Fruit fly (Drosophila melanogaster) whole organism, wandering third instar larva: ENCODE measurements around the gene CG9328.
A peak's percentile ranks its signal among the peaks of the same experiment; 100 is the strongest.

Experiments used
- CG32264 ChIP-seq: fragments of 200-800 bp; sonication (Bioruptor generic); optimal IDR thresholded peaks from 2 replicates; lab custom pipeline; 2016; ENCODE audit warnings: missing biosample characterization, missing genetic modification characterization
- CG9705 ChIP-seq: fragments of 200-800 bp; sonication (Bioruptor generic); optimal IDR thresholded peaks from 2 replicates; lab custom pipeline; 2018; ENCODE audit warnings: missing biosample characterization, mild to moderate bottlenecking, missing genetic modification characterization
- CrebA ChIP-seq: fragments of 200-800 bp; sonication (Bioruptor generic); optimal IDR thresholded peaks from 2 replicates; lab custom pipeline; 2016; ENCODE audit warnings: missing biosample characterization, mild to moderate bottlenecking, missing genetic modification characterization, borderline replicate concordance
- Dif ChIP-seq: fragments of 200-275, 200-300 bp; sonication (Bioruptor generic); optimal IDR thresholded peaks from 2 replicates; lab custom pipeline; 2018; ENCODE audit warnings: missing biosample characterization, missing genetic modification characterization; ENCODE audit not compliant: partially characterized antibody
- GATAd ChIP-seq: sonication (Bioruptor generic); optimal IDR thresholded peaks from 2 replicates; lab custom pipeline; 2016; ENCODE audit warnings: missing biosample characterization, missing genetic modification characterization
- HLH106 ChIP-seq: fragments of 200-800 bp; optimal IDR thresholded peaks from 3 replicates; lab custom pipeline; 2019; ENCODE audit warnings: missing biosample characterization, mild to moderate bottlenecking, missing genetic modification characterization, moderate library complexity
- Hnf4 ChIP-seq: fragments of 200-800 bp; sonication (Bioruptor generic); optimal IDR thresholded peaks from 2 replicates; lab custom pipeline; 2016; ENCODE audit warnings: missing biosample characterization, mild to moderate bottlenecking, missing genetic modification characterization
- Hr78 ChIP-seq: fragments of >200 bp; optimal IDR thresholded peaks from 2 replicates; lab custom pipeline; 2017; ENCODE audit warnings: missing biosample characterization, missing genetic modification characterization
- Hr83 ChIP-seq: fragments of 200-300 bp; sonication (Bioruptor generic); optimal IDR thresholded peaks from 2 replicates; lab custom pipeline; 2016; ENCODE audit warnings: missing biosample characterization, mild to moderate bottlenecking, missing genetic modification characterization, moderate library complexity; ENCODE audit not compliant: poor library complexity, severe bottlenecking
- Jra ChIP-seq: sonication (Bioruptor generic); optimal IDR thresholded peaks from 2 replicates; lab custom pipeline; 2016; ENCODE audit warnings: missing biosample characterization, missing genetic modification characterization
- Myc ChIP-seq: fragments of >200 bp; optimal IDR thresholded peaks from 2 replicates; lab custom pipeline; 2017
- N ChIP-seq: fragments of >200 bp; optimal IDR thresholded peaks from 2 replicates; lab custom pipeline; 2018; ENCODE audit warnings: missing biosample characterization, missing external identifiers, missing genetic modification characterization
- OdsH ChIP-seq: fragments of 200-800 bp; sonication (Bioruptor generic); optimal IDR thresholded peaks from 2 replicates; lab custom pipeline; 2016; ENCODE audit warnings: missing biosample characterization, mild to moderate bottlenecking, missing genetic modification characterization
- Rel ChIP-seq, 2 experiments: fragments of 200-800 bp; sonication (Bioruptor generic) in 1 of 2; optimal IDR thresholded peaks; 2 replicates in 1 of 2; 3 replicates in 1 of 2; lab custom pipeline; 2016 to 2019; ENCODE audit warnings: mild to moderate bottlenecking in 2 of 2, missing biosample characterization in 2 of 2, missing genetic modification characterization in 2 of 2, moderate library complexity in 1 of 2
- Sp1 ChIP-seq: fragments of 200-800 bp; sonication (Bioruptor generic); optimal IDR thresholded peaks from 3 replicates; lab custom pipeline; 2019; ENCODE audit warnings: missing biosample characterization, mild to moderate bottlenecking, missing genetic modification characterization, moderate library complexity
- Vsx2 ChIP-seq: fragments of 200-300, 225-300 bp; sonication (Bioruptor generic); optimal IDR thresholded peaks from 2 replicates; lab custom pipeline; 2018; ENCODE audit warnings: missing biosample characterization, missing genetic modification characterization; ENCODE audit not compliant: partially characterized antibody
- br ChIP-seq: fragments of 200-800 bp; sonication (Bioruptor generic); optimal IDR thresholded peaks from 2 replicates; lab custom pipeline; 2016; ENCODE audit warnings: missing biosample characterization, missing genetic modification characterization
- brk ChIP-seq: fragments of 200-800 bp; sonication (Bioruptor generic); optimal IDR thresholded peaks from 2 replicates; lab custom pipeline; 2016; ENCODE audit warnings: missing biosample characterization, mild to moderate bottlenecking, missing genetic modification characterization
- dl ChIP-seq, 2 experiments: fragments of 175-275, 200-275 bp in 1 of 2; fragments of 200-275 bp in 1 of 2; sonication (Bioruptor generic); optimal IDR thresholded peaks; lab custom pipeline; 2018; ENCODE audit warnings: mild to moderate bottlenecking in 2 of 2, missing biosample characterization in 2 of 2, missing genetic modification characterization in 2 of 2, moderate library complexity in 2 of 2; ENCODE audit not compliant: partially characterized antibody in 2 of 2, insufficient read depth in 1 of 2
- dsf ChIP-seq: sonication (Bioruptor generic); optimal IDR thresholded peaks from 2 replicates; lab custom pipeline; 2016; ENCODE audit warnings: missing biosample characterization, missing genetic modification characterization, borderline replicate concordance
- fru ChIP-seq: fragments of 200-800 bp; sonication (Bioruptor generic); optimal IDR thresholded peaks from 3 replicates; lab custom pipeline; 2016; ENCODE audit warnings: missing biosample characterization, mild to moderate bottlenecking, missing genetic modification characterization
- h ChIP-seq: fragments of 200-800 bp; sonication (Bioruptor generic); optimal IDR thresholded peaks from 3 replicates; lab custom pipeline; 2016; ENCODE audit warnings: missing biosample characterization, mild to moderate bottlenecking, missing genetic modification characterization
- jim ChIP-seq: fragments of 175-275, 200-325 bp; sonication (Bioruptor generic); optimal IDR thresholded peaks from 2 replicates; lab custom pipeline; 2016; ENCODE audit warnings: missing biosample characterization, mild to moderate bottlenecking, missing genetic modification characterization
- lola ChIP-seq: fragments of >200 bp; optimal IDR thresholded peaks from 2 replicates; lab custom pipeline; 2017; ENCODE audit warnings: missing biosample characterization, missing genetic modification characterization
- pan ChIP-seq: fragments of >200 bp; optimal IDR thresholded peaks from 2 replicates; lab custom pipeline; 2017
- psq ChIP-seq: fragments of 200-800 bp; sonication (Bioruptor generic); optimal IDR thresholded peaks from 3 replicates; lab custom pipeline; 2017; ENCODE audit warnings: missing biosample characterization, mild to moderate bottlenecking, missing genetic modification characterization, moderate library complexity
- rgr ChIP-seq: fragments of 200-800 bp; sonication (Bioruptor generic); optimal IDR thresholded peaks from 3 replicates; lab custom pipeline; 2016; ENCODE audit warnings: missing biosample characterization, mild to moderate bottlenecking, missing genetic modification characterization
- sage ChIP-seq: fragments of 200-800 bp; sonication (Bioruptor generic); optimal IDR thresholded peaks from 2 replicates; lab custom pipeline; 2016; ENCODE audit warnings: missing biosample characterization, mild to moderate bottlenecking, missing genetic modification characterization
- woc ChIP-seq: sonication (Bioruptor generic); optimal IDR thresholded peaks from 2 replicates; lab custom pipeline; 2016; ENCODE audit warnings: missing biosample characterization, mild to moderate bottlenecking, missing genetic modification characterization

The CG9328 gene

dm6 chr2L:20788050-20788449, 9.5 kb upstream of the CG9328 start:
- no peak for TF ChIP-seq HLH106
- no peak for TF ChIP-seq psq (GFP tag; lab: Kevin White, UChicago)
- no peak for TF ChIP-seq Hr78 (GFP tag; lab: Kevin White, UChicago)
- no peak for TF ChIP-seq N (GFP tag; lab: Kevin White, UChicago)
- TF ChIP-seq, all 38 proteins: peak for 0

- no peak for TF ChIP-seq N (GFP tag; lab: Kevin White, UChicago)
- no peak for TF ChIP-seq dl (GFP tag; optimal IDR thresholded peaks at IDR 0.05; lab: Kevin White, UChicago; ENCODE audit: insufficient read depth in 1 of 2, partially characterized antibody in 2 of 2)
- TF ChIP-seq rgr (GFP tag; lab: Kevin White, UChicago), result no peak
- no peak for TF ChIP-seq lola (GFP tag; lab: Kevin White, UChicago)
- no peak for TF ChIP-seq dsf (GFP tag; lab: Kevin White, UChicago)
- TF ChIP-seq Vsx2, result no peak
- TF ChIP-seq br (GFP tag; lab: Kevin White, UChicago), result no peak
Measured at dm6 chr2L:20792521-20792920, 5.0 kb upstream of the CG9328 start.

- TF ChIP-seq CrebA (GFP tag; lab: Kevin White, UChicago), result no peak
- TF ChIP-seq CG32264, result no peak
- no peak for TF ChIP-seq N (GFP tag; lab: Kevin White, UChicago)
- no peak for TF ChIP-seq Dif (GFP tag; lab: Kevin White, UChicago)
- TF ChIP-seq, all 38 proteins: peak for 0
Measured at dm6 chr2L:20792988-20793544, 4.4 kb upstream of the CG9328 start.

dm6 chr2L:20793881-20794280, 3.6 kb upstream of the CG9328 start:
- TF ChIP-seq Rel (GFP tag; optimal IDR thresholded peaks at IDR 0.05; lab: Kevin White, UChicago) (peak; percentile 2), Rel (tag; optimal IDR thresholded peaks at IDR 0.05; lab: Kevin White, UChicago) (peak; percentile 20), Sp1 (GFP tag; lab: Kevin White, UChicago) (peak; percentile 20), br (GFP tag; lab: Kevin White, UChicago) (peak; percentile 38), woc (no peak), GATAd (GFP tag; lab: Kevin White, UChicago) (no peak), dsf (GFP tag; lab: Kevin White, UChicago) (no peak), h (peak; percentile 7), brk (GFP tag; lab: Kevin White, UChicago) (no peak), Dif (GFP tag; lab: Kevin White, UChicago) (peak; percentile 74), Hr83 (GFP tag; lab: Kevin White, UChicago) (peak; percentile 91), jim (peak; percentile 56), fru (peak; percentile 63), OdsH (no peak), Hnf4 (GFP tag; lab: Kevin White, UChicago) (peak; percentile 53), Myc (no peak), psq (GFP tag; lab: Kevin White, UChicago) (peak; percentile 8), dl (GFP tag; optimal IDR thresholded peaks at IDR 0.05; lab: Kevin White, UChicago; ENCODE audit: insufficient read depth in 1 of 2, partially characterized antibody in 2 of 2) (peak in 1 of 2 experiments; percentile 26), Jra (GFP tag; lab: Kevin White, UChicago) (peak; percentile 76)

- TF ChIP-seq Hr83 (GFP tag; lab: Kevin White, UChicago) (no peak), HLH106 (no peak), h (no peak), CrebA (GFP tag; lab: Kevin White, UChicago) (no peak)
Measured at dm6 chr2L:20794656-20795055, 2.9 kb upstream of the CG9328 start.

dm6 chr2L:20795774-20796173, 1.7 kb upstream of the CG9328 start:
- no peak for TF ChIP-seq pan
- no peak for TF ChIP-seq N (GFP tag; lab: Kevin White, UChicago)
- TF ChIP-seq CG9705 (GFP tag; lab: Kevin White, UChicago), result no peak
- no peak for TF ChIP-seq h
- no peak for TF ChIP-seq sage (GFP tag; lab: Kevin White, UChicago)
